Worm (Caenorhabditis elegans) whole organism, L1 larva: ENCODE data around the gene cls-3.

Experiments used
- ceh-8 ChIP-seq: fragments of 200-800 bp; sonication (Bioruptor generic); optimal IDR thresholded peaks from 2 replicates; lab custom pipeline; 2018; ENCODE audit warnings: mild to moderate bottlenecking, missing genetic modification characterization, moderate library complexity, missing compliant biosample characterization
- lin-14 ChIP-seq: fragments of 200-800 bp; sonication (Bioruptor generic); optimal IDR thresholded peaks from 2 replicates; lab custom pipeline; 2018; ENCODE audit warnings: mild to moderate bottlenecking, missing genetic modification characterization, moderate library complexity, missing compliant biosample characterization
- lsy-2 ChIP-seq, 2 experiments: fragments of 150-350 bp; optimal IDR thresholded peaks; 2 replicates each; lab custom pipeline; 2014; ENCODE audit warnings: missing biosample characterization in 2 of 2, missing genetic modification characterization in 2 of 2
- mef-2 ChIP-seq: fragments of 150-350 bp; optimal IDR thresholded peaks from 2 replicates; lab custom pipeline; 2014; ENCODE audit warnings: missing biosample characterization, missing genetic modification characterization
- nhr-11 ChIP-seq: fragments of 150-350 bp; optimal IDR thresholded peaks from 2 replicates; lab custom pipeline; 2014; ENCODE audit warnings: missing biosample characterization, missing genetic modification characterization
- rnt-1 ChIP-seq: sonication (generic microtip); optimal IDR thresholded peaks from 2 replicates; lab custom pipeline; 2016; ENCODE audit warnings: mild to moderate bottlenecking, missing genetic modification characterization, moderate library complexity, missing compliant biosample characterization

Gene cls-3

DNA sequence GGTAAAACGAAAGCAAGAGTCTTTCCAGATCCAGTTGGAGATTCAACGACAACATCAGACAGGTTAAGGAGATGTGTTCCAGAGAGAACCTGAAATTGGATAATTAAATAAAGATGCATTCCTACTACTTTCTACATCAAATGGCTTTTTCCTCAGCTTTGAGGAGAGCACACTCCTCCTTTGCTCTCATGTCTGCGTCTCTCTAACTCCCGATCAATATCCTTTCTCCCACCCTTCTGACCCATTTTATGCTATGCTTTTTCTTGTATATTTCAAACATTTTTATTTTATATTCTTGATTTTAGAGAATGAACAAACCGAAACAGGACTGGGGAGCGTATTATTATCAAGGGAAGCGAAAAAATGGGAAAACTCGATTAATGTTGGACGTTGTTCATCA, 47.0 kb downstream of the cls-3 start, which contains the start of gene ZK512.11:
ZK512.11 (plus strand) TSS at position 301 of the 400 bp plus-strand sequence.
- TF ChIP-seq ceh-8 = peak; percentile 9
- TF ChIP-seq lsy-2 (tag; optimal IDR thresholded peaks at IDR 0.05; lab: Kevin White, UChicago) = no peak

DNA sequence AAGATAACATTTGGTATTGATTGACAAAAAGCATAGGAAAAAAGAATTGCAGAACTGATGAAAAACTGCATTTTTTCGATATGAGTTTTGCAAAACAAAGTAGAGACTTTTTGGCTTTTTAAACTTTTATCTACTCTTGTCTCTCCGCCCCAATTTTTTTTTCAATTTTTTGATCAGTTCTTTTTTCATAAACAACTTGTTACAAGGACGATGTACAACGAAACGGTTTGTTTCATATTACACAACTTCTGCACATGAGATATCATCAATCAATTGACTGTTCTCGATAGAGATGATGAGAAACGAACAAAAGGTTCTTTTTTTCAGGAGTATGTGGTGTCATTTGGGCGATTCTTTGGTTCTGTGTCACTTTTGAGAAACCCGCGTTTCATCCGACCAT, 52.3 kb downstream of the cls-3 start, which contains the start of gene ZK512.7:
ZK512.7 (minus strand) TSS at position 101 of the 400 bp plus-strand sequence.
- no peak for TF ChIP-seq rnt-1 (tag; lab: Kevin White, UChicago)
- TF ChIP-seq mef-2 (tag; lab: Kevin White, UChicago) = no peak

DNA sequence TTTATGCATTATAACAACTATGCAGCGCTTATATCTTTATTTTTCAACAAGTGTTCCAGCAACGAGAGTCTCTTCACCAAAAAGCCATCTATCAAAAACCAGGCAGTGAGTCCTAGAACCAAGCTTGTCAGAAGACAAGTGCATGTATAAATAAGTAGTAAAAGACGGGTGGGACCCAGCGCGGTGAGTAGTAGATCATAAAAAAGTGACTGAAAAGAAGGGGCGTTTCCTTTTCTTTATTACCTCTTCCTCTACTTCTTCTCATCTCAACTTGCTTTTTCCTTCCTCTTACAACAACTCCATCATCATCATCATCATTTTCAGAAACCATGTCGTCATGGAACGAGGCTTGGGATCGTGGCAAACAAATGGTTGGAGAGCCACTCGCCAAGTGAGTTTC, 54.3 kb downstream of the cls-3 start, which contains the start of gene eat-4:
eat-4 (plus strand) TSS at position 301 of the 400 bp plus-strand sequence.
- TF ChIP-seq lin-14 (GFP tag; lab: Kevin White, UChicago) = peak; percentile 28
- no peak for TF ChIP-seq nhr-11 (tag; lab: Kevin White, UChicago)
- TF ChIP-seq, all 84 proteins: peak for 1
